Fruit fly (Drosophila melanogaster) whole organism, embryonic: ENCODE data around the gene NimC1.

Source experiments
- ATbp ChIP-seq: fragments of 200-800 bp; sonication (Bioruptor generic); optimal IDR thresholded peaks from 2 replicates; lab custom pipeline; 2017; ENCODE audit warnings: missing biosample characterization, mild to moderate bottlenecking, missing genetic modification characterization, missing genetic modification reagents
- CG10267 ChIP-seq: fragments of 200-800 bp; sonication (Bioruptor generic); optimal IDR thresholded peaks from 2 replicates; lab custom pipeline; 2018; ENCODE audit warnings: missing biosample characterization, mild to moderate bottlenecking, missing genetic modification characterization, moderate library complexity
- CG10274 ChIP-seq: fragments of 200-800 bp; sonication (Bioruptor generic); optimal IDR thresholded peaks from 3 replicates; lab custom pipeline; 2017; ENCODE audit warnings: missing biosample characterization, mild to moderate bottlenecking, missing genetic modification characterization
- CG10654 ChIP-seq: fragments of 200-800 bp; sonication (Bioruptor generic); optimal IDR thresholded peaks from 2 replicates; lab custom pipeline; 2016; ENCODE audit warnings: missing biosample characterization, missing genetic modification characterization
- CG15601 ChIP-seq: fragments of 200-800 bp; sonication (Bioruptor generic); optimal IDR thresholded peaks from 3 replicates; lab custom pipeline; 2019; ENCODE audit warnings: missing biosample characterization, mild to moderate bottlenecking, missing genetic modification characterization, moderate library complexity
- CG1602 ChIP-seq: fragments of 200-800 bp; sonication (Bioruptor generic); optimal IDR thresholded peaks from 3 replicates; lab custom pipeline; 2016; ENCODE audit warnings: missing biosample characterization, missing genetic modification characterization
- CG17385 ChIP-seq: fragments of 200-800 bp; sonication (Bioruptor generic); optimal IDR thresholded peaks from 3 replicates; lab custom pipeline; 2018; ENCODE audit warnings: missing biosample characterization, mild to moderate bottlenecking, missing genetic modification characterization
- CG17829 ChIP-seq: fragments of 200-800 bp; optimal IDR thresholded peaks from 2 replicates; lab custom pipeline; 2019; ENCODE audit warnings: missing biosample characterization, mild to moderate bottlenecking, missing genetic modification characterization, moderate library complexity
- CG18011 ChIP-seq: fragments of 200-800 bp; sonication (Bioruptor generic); optimal IDR thresholded peaks from 2 replicates; lab custom pipeline; 2017; ENCODE audit warnings: missing biosample characterization, missing genetic modification characterization, mild to moderate bottlenecking, moderate library complexity, missing genotype
- CG2116 ChIP-seq: fragments of 200-800 bp; sonication (Bioruptor generic); optimal IDR thresholded peaks from 3 replicates; lab custom pipeline; 2018; ENCODE audit warnings: missing biosample characterization, mild to moderate bottlenecking, missing genetic modification characterization
- CG2202 ChIP-seq: fragments of 200-800 bp; sonication (Bioruptor generic); optimal IDR thresholded peaks from 2 replicates; lab custom pipeline; 2018; ENCODE audit warnings: missing biosample characterization, mild to moderate bottlenecking, missing genetic modification characterization
- CG2678 ChIP-seq: fragments of 200-800 bp; sonication (Bioruptor generic); optimal IDR thresholded peaks from 3 replicates; lab custom pipeline; 2019; ENCODE audit warnings: missing biosample characterization, mild to moderate bottlenecking, missing genetic modification characterization, moderate library complexity
- CG30020 ChIP-seq: fragments of 200-800 bp; optimal IDR thresholded peaks from 2 replicates; lab custom pipeline; 2019; ENCODE audit warnings: missing biosample characterization, mild to moderate bottlenecking, missing genetic modification characterization, moderate library complexity
- CG4282 ChIP-seq: fragments of 200-800 bp; sonication (Bioruptor generic); optimal IDR thresholded peaks from 2 replicates; lab custom pipeline; 2016; ENCODE audit warnings: missing biosample characterization, missing genetic modification characterization
- CG4854 ChIP-seq: fragments of 200-800 bp; sonication (Bioruptor generic); optimal IDR thresholded peaks from 2 replicates; lab custom pipeline; 2016; ENCODE audit warnings: missing biosample characterization, missing genetic modification characterization, inconsistent platforms
- CG5245 ChIP-seq: fragments of 200-800 bp; sonication (Bioruptor generic); optimal IDR thresholded peaks from 3 replicates; lab custom pipeline; 2016; ENCODE audit warnings: missing biosample characterization, missing genetic modification characterization
- CG8388 ChIP-seq: fragments of 200-800 bp; sonication (Bioruptor generic); optimal IDR thresholded peaks from 2 replicates; lab custom pipeline; 2019; ENCODE audit warnings: missing biosample characterization, mild to moderate bottlenecking, missing genetic modification characterization, moderate library complexity
- CG9876 ChIP-seq: fragments of 200-800 bp; sonication (Bioruptor generic); optimal IDR thresholded peaks from 2 replicates; lab custom pipeline; 2016; ENCODE audit warnings: missing biosample characterization, missing genetic modification characterization
- Deaf1 ChIP-seq: fragments of 200-800 bp; optimal IDR thresholded peaks from 3 replicates; lab custom pipeline; 2019; ENCODE audit warnings: missing biosample characterization, mild to moderate bottlenecking, missing genetic modification characterization, moderate library complexity
- Ets97D ChIP-seq: fragments of 200-800 bp; sonication (Bioruptor generic); optimal IDR thresholded peaks from 3 replicates; lab custom pipeline; 2016; ENCODE audit warnings: missing biosample characterization, missing genetic modification characterization
- HLHmδ ChIP-seq: fragments of 200-800 bp; sonication (Bioruptor generic); optimal IDR thresholded peaks from 2 replicates; lab custom pipeline; 2018; ENCODE audit warnings: missing biosample characterization, mild to moderate bottlenecking, missing genetic modification characterization, moderate library complexity
- Hr3 ChIP-seq: fragments of 200-800 bp; sonication (Bioruptor generic); optimal IDR thresholded peaks from 3 replicates; lab custom pipeline; 2016; ENCODE audit warnings: missing biosample characterization, missing genetic modification characterization
- Hsf ChIP-seq: fragments of 200-800 bp; sonication (Bioruptor generic); optimal IDR thresholded peaks from 3 replicates; lab custom pipeline; 2016; ENCODE audit warnings: missing biosample characterization, missing genetic modification characterization
- MBD-R2 ChIP-seq: fragments of 200-800 bp; sonication (Bioruptor generic); IDR thresholded peaks from 2 replicates; pipeline ENCODE4 v1.3.6; 2022; ENCODE audit warnings: missing biosample characterization, missing genetic modification characterization
- Max ChIP-seq: fragments of 200-800 bp; sonication (Bioruptor generic); optimal IDR thresholded peaks from 2 replicates; lab custom pipeline; 2016; ENCODE audit warnings: missing biosample characterization, mild to moderate bottlenecking, missing genetic modification characterization
- Pdp1 ChIP-seq, 2 experiments: fragments of 200-800 bp; sonication (Bioruptor generic); optimal IDR thresholded peaks; 3 replicates each; lab custom pipeline; 2016; ENCODE audit warnings: missing biosample characterization in 2 of 2, missing genetic modification characterization in 2 of 2, mild to moderate bottlenecking in 1 of 2, moderate library complexity in 1 of 2
- Poxn ChIP-seq: fragments of 200-800 bp; sonication (Bioruptor generic); IDR thresholded peaks from 2 replicates; pipeline ENCODE4 v1.3.6; 2022; ENCODE audit warnings: missing biosample characterization, missing genetic modification characterization
- Taf1 ChIP-seq: fragments of 200-800 bp; sonication (Bioruptor generic); IDR thresholded peaks from 2 replicates; pipeline ENCODE4 v1.3.6; 2022; ENCODE audit warnings: missing biosample characterization, missing genetic modification characterization
- YL-1 ChIP-seq: fragments of 200-800 bp; sonication (Bioruptor generic); optimal IDR thresholded peaks from 3 replicates; lab custom pipeline; 2017; ENCODE audit warnings: missing biosample characterization, mild to moderate bottlenecking, missing genetic modification characterization
- bigmax ChIP-seq: fragments of 200-800 bp; sonication (Bioruptor generic); optimal IDR thresholded peaks from 2 replicates; lab custom pipeline; 2018; ENCODE audit warnings: missing biosample characterization, mild to moderate bottlenecking, missing genetic modification characterization
- cad ChIP-seq: fragments of >200 bp; optimal IDR thresholded peaks from 2 replicates; lab custom pipeline; 2017; ENCODE audit warnings: missing biosample characterization, missing genetic modification characterization
- caup ChIP-seq: fragments of 200-800 bp; sonication (Bioruptor generic); optimal IDR thresholded peaks from 3 replicates; lab custom pipeline; 2017; ENCODE audit warnings: missing biosample characterization, mild to moderate bottlenecking, missing genetic modification characterization, moderate library complexity; ENCODE audit not compliant: severe bottlenecking
- chinmo ChIP-seq: fragments of 200-800 bp; sonication (Bioruptor generic); IDR thresholded peaks from 4 replicates; pipeline ENCODE4 v1.3.6; 2022; ENCODE audit warnings: missing biosample characterization, missing genetic modification characterization; ENCODE audit not compliant: partially characterized antibody
- disco-r ChIP-seq: fragments of 200-800 bp; sonication (Bioruptor generic); optimal IDR thresholded peaks from 2 replicates; lab custom pipeline; 2016; ENCODE audit warnings: missing biosample characterization, missing genetic modification characterization
- dmrt99B ChIP-seq: fragments of 200-800 bp; sonication (Bioruptor generic); optimal IDR thresholded peaks from 2 replicates; lab custom pipeline; 2018; ENCODE audit warnings: missing biosample characterization, mild to moderate bottlenecking, missing genetic modification characterization, moderate library complexity
- eyg ChIP-seq: fragments of 200-800 bp; sonication (Bioruptor generic); optimal IDR thresholded peaks from 3 replicates; lab custom pipeline; 2016; ENCODE audit warnings: missing biosample characterization, missing genetic modification characterization
- fru ChIP-seq: fragments of >200 bp; optimal IDR thresholded peaks from 2 replicates; lab custom pipeline; 2017
- ham ChIP-seq: fragments of 200-800 bp; sonication (Bioruptor generic); IDR thresholded peaks from 2 replicates; pipeline ENCODE4 v1.3.6; 2022; ENCODE audit warnings: missing biosample characterization, missing genetic modification characterization
- jumu ChIP-seq: fragments of 200-800 bp; sonication (Bioruptor generic); optimal IDR thresholded peaks from 3 replicates; lab custom pipeline; 2016; ENCODE audit warnings: missing biosample characterization, missing genetic modification characterization
- ken ChIP-seq: fragments of 200-800 bp; sonication (Bioruptor generic); IDR thresholded peaks from 3 replicates; pipeline ENCODE4 v1.3.6; 2022; ENCODE audit warnings: missing biosample characterization, missing genetic modification characterization
- klu ChIP-seq: fragments of 200-800 bp; sonication (Bioruptor generic); IDR thresholded peaks from 2 replicates; pipeline ENCODE4 v1.3.6; 2022; ENCODE audit warnings: missing biosample characterization, missing genetic modification characterization
- mam ChIP-seq: fragments of 200-800 bp; sonication (Bioruptor generic); optimal IDR thresholded peaks from 3 replicates; lab custom pipeline; 2016; ENCODE audit warnings: missing biosample characterization, missing genetic modification characterization
- nerfin-2 ChIP-seq: fragments of 200-800 bp; sonication (Bioruptor generic); IDR thresholded peaks from 2 replicates; pipeline ENCODE4 v1.3.6; 2022; ENCODE audit warnings: missing biosample characterization, missing genetic modification characterization; ENCODE audit not compliant: partially characterized antibody
- nmo ChIP-seq: fragments of 200-800 bp; sonication (Bioruptor generic); optimal IDR thresholded peaks from 2 replicates; lab custom pipeline; 2018; ENCODE audit warnings: missing biosample characterization, mild to moderate bottlenecking, missing genetic modification characterization, moderate library complexity
- sisA ChIP-seq: fragments of 200-800 bp; sonication (Bioruptor generic); IDR thresholded peaks from 2 replicates; pipeline ENCODE4 v1.3.6; 2022; ENCODE audit warnings: missing biosample characterization, missing genetic modification characterization
- tio ChIP-seq: fragments of 200-800 bp; sonication (Bioruptor generic); optimal IDR thresholded peaks from 2 replicates; lab custom pipeline; 2017; ENCODE audit warnings: missing biosample characterization, missing genetic modification characterization, inconsistent platforms
- trem ChIP-seq: fragments of 200-800 bp; optimal IDR thresholded peaks from 3 replicates; lab custom pipeline; 2019; ENCODE audit warnings: missing biosample characterization, mild to moderate bottlenecking, missing genetic modification characterization, moderate library complexity
- tup ChIP-seq: fragments of 200-800 bp; sonication (Bioruptor generic); optimal IDR thresholded peaks from 2 replicates; lab custom pipeline; 2016; ENCODE audit warnings: missing biosample characterization, mild to moderate bottlenecking, missing genetic modification characterization, moderate library complexity
- usp ChIP-seq: fragments of >200 bp; optimal IDR thresholded peaks from 2 replicates; lab custom pipeline; 2017; ENCODE audit warnings: missing biosample characterization, missing genetic modification characterization
- wor ChIP-seq: fragments of 200-800 bp; sonication (Bioruptor generic); IDR thresholded peaks from 2 replicates; pipeline ENCODE4 v1.3.6; 2022; ENCODE audit warnings: missing biosample characterization, missing genetic modification characterization

The NimC1 gene

dm6 chr2L:14024051-14024745 lies 47.6 kb upstream of the NimC1 start (continued):
- TF ChIP-seq ATbp (GFP tag; lab: Kevin White, UChicago): peak; percentile 100
- TF ChIP-seq dmrt99B (tag; lab: Kevin White, UChicago): peak; percentile 98
- peak; percentile 93 for TF ChIP-seq trem (tag; lab: Kevin White, UChicago)
- no peak for TF ChIP-seq usp (GFP tag; lab: Kevin White, UChicago)
- peak; percentile 98 for TF ChIP-seq Max
- TF ChIP-seq CG15601 (tag; lab: Kevin White, UChicago): peak; percentile 99
- peak; percentile 98 for TF ChIP-seq ken (GFP tag; lab: Robert Waterston, UW)
- TF ChIP-seq tup (GFP tag; lab: Kevin White, UChicago): peak; percentile 100
- peak; percentile 100 for TF ChIP-seq CG10654 (GFP tag; lab: Kevin White, UChicago)
- TF ChIP-seq CG2678 (tag; lab: Kevin White, UChicago): peak; percentile 100
- peak; percentile 99 for TF ChIP-seq disco-r (GFP tag; lab: Kevin White, UChicago)
- TF ChIP-seq Poxn (GFP tag; lab: Robert Waterston, UW): peak; percentile 85
- peak; percentile 92 for TF ChIP-seq wor
- TF ChIP-seq nerfin-2 (GFP tag; lab: Robert Waterston, UW): no peak
- TF ChIP-seq CG1602: peak; percentile 99
- TF ChIP-seq Ets97D (GFP tag; lab: Kevin White, UChicago): peak; percentile 92
- peak; percentile 100 for TF ChIP-seq caup
- TF ChIP-seq CG2202 (tag; lab: Kevin White, UChicago): peak; percentile 100
- peak; percentile 100 for TF ChIP-seq YL-1 (GFP tag; lab: Kevin White, UChicago)
- TF ChIP-seq klu (GFP tag; lab: Robert Waterston, UW): peak; percentile 93
- peak; percentile 99 for TF ChIP-seq jumu (GFP tag; lab: Kevin White, UChicago)
- peak; percentile 99 for TF ChIP-seq CG4854
- peak; percentile 98 for TF ChIP-seq mam
- peak; percentile 93; the same call in 2 of the 4 replicates for TF ChIP-seq chinmo (GFP tag; lab: Robert Waterston, UW)
- peak; percentile 96 for TF ChIP-seq MBD-R2 (GFP tag; lab: Robert Waterston, UW)
- peak; percentile 95 for TF ChIP-seq CG2116
- peak; percentile 93 for TF ChIP-seq bigmax (GFP tag; lab: Kevin White, UChicago)
- TF ChIP-seq CG8388 (GFP tag; lab: Kevin White, UChicago): peak; percentile 96
- peak; percentile 97 for TF ChIP-seq CG17385 (GFP tag; lab: Kevin White, UChicago)
- TF ChIP-seq ham: peak; percentile 84; the same call in 1 of the 2 replicates
- TF ChIP-seq CG10274 (GFP tag; lab: Kevin White, UChicago): peak; percentile 96
- TF ChIP-seq CG9876 (GFP tag; lab: Kevin White, UChicago): peak; percentile 99
- peak; percentile 97 for TF ChIP-seq Hr3
- TF ChIP-seq Deaf1 (tag; lab: Kevin White, UChicago): peak; percentile 84
- TF ChIP-seq HLHmδ (GFP tag; lab: Kevin White, UChicago): peak; percentile 100
- peak; percentile 89 for TF ChIP-seq sisA
- TF ChIP-seq tio: peak; percentile 99
- TF ChIP-seq fru (lab: Kevin White, UChicago): no peak
- TF ChIP-seq cad (GFP tag; lab: Kevin White, UChicago): no peak
- peak; percentile 100 for TF ChIP-seq eyg (GFP tag; lab: Kevin White, UChicago)
- TF ChIP-seq CG10267 (tag; lab: Kevin White, UChicago): peak; percentile 88
- peak; percentile 96 for TF ChIP-seq Hsf
- TF ChIP-seq CG4282: peak; percentile 98
- peak; percentile 93 for TF ChIP-seq Taf1
- peak; percentile 95 to 98 for TF ChIP-seq Pdp1 (GFP tag; optimal IDR thresholded peaks at IDR 0.05; lab: Kevin White, UChicago)
- peak; percentile 97 for TF ChIP-seq CG17829 (tag; lab: Kevin White, UChicago)
- peak; percentile 99 for TF ChIP-seq CG5245 (GFP tag; lab: Kevin White, UChicago)
- peak; percentile 85 for TF ChIP-seq CG30020 (tag; lab: Kevin White, UChicago)
- TF ChIP-seq CG18011 (GFP tag; lab: Kevin White, UChicago): peak; percentile 91
- peak; percentile 90 for TF ChIP-seq nmo
